Worm (Caenorhabditis elegans) whole organism, late embryonic: ENCODE measurements around the gene pqn-13.

ENCODE experiments used
- C38D4.7 ChIP-seq: fragments of 200-800 bp; sonication (Bioruptor generic); optimal IDR thresholded peaks from 2 replicates; lab custom pipeline; 2018; ENCODE audit warnings: mild to moderate bottlenecking, missing genetic modification characterization, moderate library complexity, missing compliant biosample characterization
- K09A11.1 ChIP-seq: sonication (generic microtip); optimal IDR thresholded peaks from 2 replicates; lab custom pipeline; 2017; ENCODE audit warnings: antibody characterized with exemption, mild to moderate bottlenecking, missing genetic modification characterization, missing compliant biosample characterization; ENCODE audit not compliant: insufficient read depth
- T23F11.4 ChIP-seq: fragments of 200-800 bp; sonication (Bioruptor generic); optimal IDR thresholded peaks from 2 replicates; lab custom pipeline; 2018; ENCODE audit warnings: mild to moderate bottlenecking, missing genetic modification characterization, missing compliant biosample characterization
- Y22D7AL.16 ChIP-seq: sonication (generic microtip); optimal IDR thresholded peaks from 2 replicates; lab custom pipeline; 2016; ENCODE audit warnings: missing genetic modification characterization, missing compliant biosample characterization
- ahr-1 ChIP-seq: sonication (generic microtip); optimal IDR thresholded peaks from 2 replicates; lab custom pipeline; 2016; ENCODE audit warnings: missing genetic modification characterization, missing compliant biosample characterization
- ama-1 ChIP-seq: fragments of 150-350 bp; optimal IDR thresholded peaks from 2 replicates; lab custom pipeline; 2014
- ceh-14 ChIP-seq: sonication (generic microtip); optimal IDR thresholded peaks from 2 replicates; lab custom pipeline; 2016; ENCODE audit warnings: missing genotype, missing genetic modification characterization, missing compliant biosample characterization
- ceh-18 ChIP-seq: sonication (generic microtip); optimal IDR thresholded peaks from 2 replicates; lab custom pipeline; 2016; ENCODE audit warnings: missing genetic modification characterization, missing compliant biosample characterization
- ceh-2 ChIP-seq: sonication (generic microtip); optimal IDR thresholded peaks from 2 replicates; lab custom pipeline; 2016; ENCODE audit warnings: missing genotype, missing genetic modification characterization, missing compliant biosample characterization
- ceh-22 ChIP-seq: sonication (generic microtip); optimal IDR thresholded peaks from 2 replicates; lab custom pipeline; 2017; ENCODE audit warnings: missing biosample characterization, missing genetic modification characterization
- ceh-24 ChIP-seq: sonication (generic microtip); optimal IDR thresholded peaks from 2 replicates; lab custom pipeline; 2016; ENCODE audit warnings: mild to moderate bottlenecking, missing genetic modification characterization, missing compliant biosample characterization
- ceh-30 ChIP-seq: fragments of 150-350 bp; optimal IDR thresholded peaks from 2 replicates; lab custom pipeline; 2014; ENCODE audit warnings: missing biosample characterization, missing genetic modification characterization
- ceh-31 ChIP-seq: sonication (generic microtip); optimal IDR thresholded peaks from 2 replicates; lab custom pipeline; 2016; ENCODE audit warnings: missing genetic modification characterization, missing compliant biosample characterization
- ceh-34 ChIP-seq: sonication (generic microtip); optimal IDR thresholded peaks from 2 replicates; lab custom pipeline; 2016; ENCODE audit warnings: mild to moderate bottlenecking, missing genetic modification characterization, missing compliant biosample characterization
- ceh-9 ChIP-seq: sonication (generic microtip); optimal IDR thresholded peaks from 2 replicates; lab custom pipeline; 2016; ENCODE audit warnings: mild to moderate bottlenecking, missing genetic modification characterization, inconsistent platforms, missing compliant biosample characterization
- che-1 ChIP-seq: sonication (generic microtip); optimal IDR thresholded peaks from 2 replicates; lab custom pipeline; 2016; ENCODE audit warnings: mild to moderate bottlenecking, missing genetic modification characterization, missing compliant biosample characterization
- elt-4 ChIP-seq: sonication (generic microtip); optimal IDR thresholded peaks from 2 replicates; lab custom pipeline; 2016; ENCODE audit warnings: missing genetic modification characterization, missing compliant biosample characterization
- ets-4 ChIP-seq: sonication (generic microtip); optimal IDR thresholded peaks from 2 replicates; lab custom pipeline; 2016; ENCODE audit warnings: missing genetic modification characterization, missing compliant biosample characterization
- fax-1 ChIP-seq: sonication (generic microtip); optimal IDR thresholded peaks from 2 replicates; lab custom pipeline; 2016; ENCODE audit warnings: missing genotype, missing genetic modification characterization, missing compliant biosample characterization
- fkh-6 ChIP-seq: sonication (generic microtip); optimal IDR thresholded peaks from 2 replicates; lab custom pipeline; 2016; ENCODE audit warnings: missing genetic modification characterization, missing compliant biosample characterization
- gmeb-2 ChIP-seq: sonication (generic microtip); optimal IDR thresholded peaks from 2 replicates; lab custom pipeline; 2016; ENCODE audit warnings: missing genetic modification characterization, inconsistent platforms, missing compliant biosample characterization
- hlh-13 ChIP-seq: fragments of 200-800 bp; sonication (Bioruptor generic); optimal IDR thresholded peaks from 2 replicates; lab custom pipeline; 2018; ENCODE audit warnings: mild to moderate bottlenecking, missing genetic modification characterization, missing compliant biosample characterization
- hlh-15 ChIP-seq: sonication (generic microtip); optimal IDR thresholded peaks from 2 replicates; lab custom pipeline; 2016; ENCODE audit warnings: missing genetic modification characterization, missing compliant biosample characterization
- hlh-6 ChIP-seq: sonication (generic microtip); optimal IDR thresholded peaks from 2 replicates; lab custom pipeline; 2016; ENCODE audit warnings: missing genotype, missing genetic modification characterization, missing compliant biosample characterization
- madf-2 ChIP-seq: sonication (generic microtip); optimal IDR thresholded peaks from 2 replicates; lab custom pipeline; 2017; ENCODE audit warnings: missing genetic modification characterization, missing compliant biosample characterization
- mec-3 ChIP-seq: sonication (generic microtip); optimal IDR thresholded peaks from 2 replicates; lab custom pipeline; 2016; ENCODE audit warnings: borderline replicate concordance, missing genetic modification characterization, missing compliant biosample characterization
- nfya-1 ChIP-seq: sonication (generic microtip); optimal IDR thresholded peaks from 2 replicates; lab custom pipeline; 2017; ENCODE audit warnings: missing genetic modification characterization, mild to moderate bottlenecking, missing compliant biosample characterization, antibody characterized with exemption, moderate library complexity
- nhr-232 ChIP-seq: sonication (generic microtip); optimal IDR thresholded peaks from 2 replicates; lab custom pipeline; 2016; ENCODE audit warnings: missing genetic modification characterization, missing compliant biosample characterization
- odd-2 ChIP-seq: sonication (generic microtip); optimal IDR thresholded peaks from 2 replicates; lab custom pipeline; 2017; ENCODE audit warnings: antibody characterized with exemption, mild to moderate bottlenecking, missing genetic modification characterization, missing compliant biosample characterization
- pag-3 ChIP-seq: sonication (generic microtip); optimal IDR thresholded peaks from 2 replicates; lab custom pipeline; 2016; ENCODE audit warnings: missing compliant biosample characterization, missing genetic modification characterization, borderline replicate concordance
- pat-9 ChIP-seq: fragments of 200-800 bp; sonication (Bioruptor generic); optimal IDR thresholded peaks from 2 replicates; lab custom pipeline; 2018; ENCODE audit warnings: mild to moderate bottlenecking, missing genetic modification characterization, moderate library complexity, missing compliant biosample characterization
- pax-1 ChIP-seq: fragments of 150-350 bp; optimal IDR thresholded peaks from 2 replicates; lab custom pipeline; 2014; ENCODE audit warnings: missing biosample characterization, missing genetic modification characterization
- pha-2 ChIP-seq: sonication (generic microtip); optimal IDR thresholded peaks from 2 replicates; lab custom pipeline; 2017; ENCODE audit warnings: mild to moderate bottlenecking, missing genetic modification characterization, missing compliant biosample characterization
- pha-4 ChIP-seq: fragments of 150-350 bp; optimal IDR thresholded peaks from 2 replicates; lab custom pipeline; 2018; ENCODE audit warnings: missing biosample characterization, missing genetic modification reagents, missing genetic modification characterization
- pros-1 ChIP-seq: fragments of 150-350 bp; optimal IDR thresholded peaks from 2 replicates; lab custom pipeline; 2014; ENCODE audit warnings: missing biosample characterization, missing genetic modification reagents, missing genetic modification characterization
- rnt-1 ChIP-seq: sonication (generic microtip); optimal IDR thresholded peaks from 2 replicates; lab custom pipeline; 2016; ENCODE audit warnings: missing genetic modification characterization, missing compliant biosample characterization
- sdc-2 ChIP-seq: sonication (generic microtip); optimal IDR thresholded peaks from 2 replicates; lab custom pipeline; 2016; ENCODE audit warnings: missing genotype, missing genetic modification characterization, missing compliant biosample characterization
- syd-9 ChIP-seq: sonication (generic microtip); optimal IDR thresholded peaks from 2 replicates; lab custom pipeline; 2016; ENCODE audit warnings: mild to moderate bottlenecking, missing genetic modification characterization, moderate library complexity, missing compliant biosample characterization
- tbx-2 ChIP-seq: sonication (generic microtip); optimal IDR thresholded peaks from 2 replicates; lab custom pipeline; 2016; ENCODE audit warnings: missing genetic modification characterization, missing compliant biosample characterization
- tbx-7 ChIP-seq: sonication (generic microtip); optimal IDR thresholded peaks from 2 replicates; lab custom pipeline; 2016; ENCODE audit warnings: missing genotype, missing genetic modification characterization, missing compliant biosample characterization
- unc-42 ChIP-seq: sonication (generic microtip); optimal IDR thresholded peaks from 2 replicates; lab custom pipeline; 2016; ENCODE audit warnings: missing genotype, missing genetic modification characterization, missing compliant biosample characterization
- zip-5 ChIP-seq: sonication (generic microtip); optimal IDR thresholded peaks from 2 replicates; lab custom pipeline; 2016; ENCODE audit warnings: missing genetic modification characterization, missing compliant biosample characterization

Gene pqn-13

ce11 chrV:5705510-5705909 is 29.6 kb upstream of the pqn-13 start, which contains the start of gene peli-1:
peli-1 (plus strand) TSS chrV:5705810.
- TF ChIP-seq mec-3 (tag; lab: Kevin White, UChicago) = no peak
- TF ChIP-seq syd-9 (tag; lab: Kevin White, UChicago) = no peak
- TF ChIP-seq gmeb-2 = no peak
- TF ChIP-seq odd-2 (tag; lab: Kevin White, UChicago) = no peak

ce11 chrV:5704467-5704866 is 28.6 kb upstream of the pqn-13 start:
- TF ChIP-seq syd-9 (tag; lab: Kevin White, UChicago) (no peak), pha-4 (tag; lab: Kevin White, UChicago) (no peak), fax-1 (no peak), ahr-1 (tag; lab: Kevin White, UChicago) (no peak), pag-3 (no peak), K09A11.1 (tag; lab: Kevin White, UChicago) (no peak), Y22D7AL.16 (no peak), ets-4 (tag; lab: Kevin White, UChicago) (no peak), ceh-2 (tag; lab: Kevin White, UChicago) (no peak), hlh-13 (GFP tag; lab: Kevin White, UChicago) (no peak), ceh-14 (tag; lab: Kevin White, UChicago) (no peak), sdc-2 (tag; lab: Kevin White, UChicago) (no peak), ceh-30 (no peak), T23F11.4 (GFP tag; lab: Kevin White, UChicago) (no peak), ceh-31 (tag; lab: Kevin White, UChicago) (no peak), ceh-24 (no peak), madf-2 (tag; lab: Kevin White, UChicago) (no peak)

- TF ChIP-seq hlh-13 (GFP tag; lab: Kevin White, UChicago) = no peak
- no peak for TF ChIP-seq pha-2 (tag; lab: Kevin White, UChicago)
- TF ChIP-seq ama-1 (lab: Kevin White, UChicago) = no peak
- no peak for TF ChIP-seq ceh-31 (tag; lab: Kevin White, UChicago)
- no peak for TF ChIP-seq pros-1
- no peak for TF ChIP-seq elt-4
- no peak for TF ChIP-seq pat-9 (tag; lab: Kevin White, UChicago)
- no peak for TF ChIP-seq pax-1 (tag; lab: Kevin White, UChicago)
- TF ChIP-seq sdc-2 (tag; lab: Kevin White, UChicago) = no peak
- no peak for TF ChIP-seq hlh-15 (tag; lab: Kevin White, UChicago)
- TF ChIP-seq zip-5 = no peak
Measured at ce11 chrV:5701106-5701505, 25.2 kb upstream of the pqn-13 start.

ce11 chrV:5699835-5700441 is 24.0 kb upstream of the pqn-13 start, which contains the start of gene clec-1:
clec-1 (plus strand) TSS chrV:5700154.
- TF ChIP-seq ahr-1 (tag; lab: Kevin White, UChicago) (no peak), ets-4 (tag; lab: Kevin White, UChicago) (no peak), C38D4.7 (no peak), che-1 (tag; lab: Kevin White, UChicago) (no peak), tbx-7 (tag; lab: Kevin White, UChicago) (no peak)

ce11 chrV:5697581-5697980 is 21.7 kb upstream of the pqn-13 start:
- TF ChIP-seq ceh-14 (tag; lab: Kevin White, UChicago) (no peak), hlh-6 (no peak), ceh-18 (tag; lab: Kevin White, UChicago) (no peak), tbx-2 (tag; lab: Kevin White, UChicago) (no peak), ceh-34 (no peak), nfya-1 (tag; lab: Kevin White, UChicago) (no peak), zip-5 (no peak), unc-42 (tag; lab: Kevin White, UChicago) (no peak), Y22D7AL.16 (no peak), ceh-22 (tag; lab: Kevin White, UChicago) (no peak), syd-9 (tag; lab: Kevin White, UChicago) (no peak), madf-2 (tag; lab: Kevin White, UChicago) (no peak), rnt-1 (tag; lab: Kevin White, UChicago) (no peak), ama-1 (lab: Kevin White, UChicago) (no peak), fkh-6 (tag; lab: Kevin White, UChicago) (no peak), ceh-9 (tag; lab: Kevin White, UChicago) (no peak), sdc-2 (tag; lab: Kevin White, UChicago) (no peak), T23F11.4 (GFP tag; lab: Kevin White, UChicago) (no peak), nhr-232 (no peak)
